Fruit fly (Drosophila melanogaster): ENCODE results near the gene Gss2.

Gene Gss2

DNA sequence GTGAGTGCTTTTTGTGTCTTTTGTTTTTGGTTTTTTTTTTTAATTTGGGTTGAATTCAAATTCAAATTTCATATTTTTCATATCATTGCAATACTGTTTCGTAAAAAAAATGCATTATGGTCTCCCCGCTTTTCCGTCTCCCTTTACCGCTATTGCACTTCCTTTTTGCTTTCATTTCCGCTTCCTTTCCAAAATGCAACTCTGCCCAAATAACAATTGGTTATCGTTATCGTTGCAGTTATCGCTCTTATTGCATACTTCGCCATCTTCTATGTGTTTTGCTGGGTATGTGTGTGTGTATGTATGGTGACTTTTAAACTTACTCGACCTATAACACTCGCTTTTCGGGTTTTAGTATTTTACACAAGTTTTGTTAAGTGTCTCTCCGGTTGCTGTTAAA, 34.4 kb upstream of the Gss2 start (continued):
- peak; percentile 6 for TF ChIP-seq CG17385 (GFP tag; optimal IDR thresholded peaks at IDR 0.05)
- TF ChIP-seq fd3F (GFP tag; optimal IDR thresholded peaks at IDR 0.05): no peak
- TF ChIP-seq Gsc (GFP tag; IDR thresholded peaks at IDR 0.05): no peak
- no peak for TF ChIP-seq Vsx1 (GFP tag; optimal IDR thresholded peaks at IDR 0.05)
- no peak for TF ChIP-seq CG15073 (GFP tag; optimal IDR thresholded peaks at IDR 0.05)
- no peak for TF ChIP-seq fu2 (GFP tag; optimal IDR thresholded peaks at IDR 0.05)
- no peak for TF ChIP-seq ken (GFP tag; IDR thresholded peaks at IDR 0.05)
- TF ChIP-seq CG12942 (GFP tag; optimal IDR thresholded peaks at IDR 0.05): no peak
- no peak for TF ChIP-seq wek (GFP tag; optimal IDR thresholded peaks at IDR 0.05)
- no peak for TF ChIP-seq zen2 (GFP tag; IDR thresholded peaks at IDR 0.05; ENCODE audit: partially characterized antibody)
- TF ChIP-seq Hr51 (GFP tag; optimal IDR thresholded peaks at IDR 0.05): no peak
- no peak for TF ChIP-seq luna (GFP tag; optimal IDR thresholded peaks at IDR 0.05)
- no peak for TF ChIP-seq Sry-β (GFP tag; optimal IDR thresholded peaks at IDR 0.05)
- TF ChIP-seq Hey (tag; optimal IDR thresholded peaks at IDR 0.05): no peak
- TF ChIP-seq CG7556 (GFP tag; optimal IDR thresholded peaks at IDR 0.05): no peak
- TF ChIP-seq CG8944 (GFP tag; optimal IDR thresholded peaks at IDR 0.05): no peak
- TF ChIP-seq CG9727 (GFP tag; optimal IDR thresholded peaks at IDR 0.05): peak; percentile 10
- no peak for TF ChIP-seq CkIIα-i1 (GFP tag; IDR thresholded peaks at IDR 0.05)
- TF ChIP-seq bbx (GFP tag; IDR thresholded peaks at IDR 0.05; ENCODE audit: partially characterized antibody): 0 out of 2 replicates have a peak, but pooled peaks have one; percentile 21
- TF ChIP-seq row (GFP tag; IDR thresholded peaks at IDR 0.05): no peak
- no peak for TF ChIP-seq ftz-f1 (GFP tag; optimal IDR thresholded peaks at IDR 0.05)
- TF ChIP-seq CG14014 (GFP tag; IDR thresholded peaks at IDR 0.05): no peak
- no peak for TF ChIP-seq Poxn (GFP tag; IDR thresholded peaks at IDR 0.05)
- no peak for TF ChIP-seq CG33213 (GFP tag; optimal IDR thresholded peaks at IDR 0.05)
- no peak for TF ChIP-seq lov (optimal IDR thresholded peaks at IDR 0.05)
- no peak for TF ChIP-seq lov (GFP tag; IDR thresholded peaks at IDR 0.05)
- TF ChIP-seq jing (GFP tag; optimal IDR thresholded peaks at IDR 0.05): no peak
- TF ChIP-seq CG3995 (GFP tag; optimal IDR thresholded peaks at IDR 0.05): no peak
- no peak for TF ChIP-seq wdn (GFP tag; IDR thresholded peaks at IDR 0.05)
- no peak for TF ChIP-seq Spps (tag; optimal IDR thresholded peaks at IDR 0.05)
- TF ChIP-seq Opbp (GFP tag; IDR thresholded peaks at IDR 0.05; ENCODE audit: partially characterized antibody): no peak
- TF ChIP-seq otp (GFP tag; IDR thresholded peaks at IDR 0.05): no peak
- peak; percentile 95 for TF ChIP-seq CG7271 (tag; optimal IDR thresholded peaks at IDR 0.05)
- TF ChIP-seq rib (GFP tag; IDR thresholded peaks at IDR 0.05): no peak
- no peak for TF ChIP-seq mirr (GFP tag; optimal IDR thresholded peaks at IDR 0.05)
- TF ChIP-seq CG4707 (GFP tag; optimal IDR thresholded peaks at IDR 0.05): peak; percentile 23
- TF ChIP-seq CG17829 (tag; optimal IDR thresholded peaks at IDR 0.05): no peak
- TF ChIP-seq so (GFP tag; IDR thresholded peaks at IDR 0.05): no peak
- no peak for TF ChIP-seq shn (GFP tag; optimal IDR thresholded peaks at IDR 0.05)
- TF ChIP-seq Dip2 (GFP tag; IDR thresholded peaks at IDR 0.05): no peak
- no peak for TF ChIP-seq CG1529 (GFP tag; optimal IDR thresholded peaks at IDR 0.05)
- TF ChIP-seq Side (GFP tag; optimal IDR thresholded peaks at IDR 0.05): no peak
- no peak for TF ChIP-seq CG10431 (GFP tag; optimal IDR thresholded peaks at IDR 0.05)
- no peak for TF ChIP-seq fd64A (GFP tag; optimal IDR thresholded peaks at IDR 0.05)
- no peak for TF ChIP-seq gem (tag; optimal IDR thresholded peaks at IDR 0.05)
- no peak for TF ChIP-seq CG2678 (tag; optimal IDR thresholded peaks at IDR 0.05)
- no peak for TF ChIP-seq her (GFP tag; optimal IDR thresholded peaks at IDR 0.05)
- no peak for TF ChIP-seq Mes4 (GFP tag; optimal IDR thresholded peaks at IDR 0.05)
- no peak for TF ChIP-seq nmo (GFP tag; optimal IDR thresholded peaks at IDR 0.05)
- TF ChIP-seq pho (GFP tag; optimal IDR thresholded peaks at IDR 0.05): no peak
- no peak for TF ChIP-seq Hr78 (GFP tag; optimal IDR thresholded peaks at IDR 0.05)
- TF ChIP-seq vnd (GFP tag; IDR thresholded peaks at IDR 0.05; ENCODE audit: partially characterized antibody): no peak
